Worm (Caenorhabditis elegans) whole organism, L4 larva: ENCODE results near the gene ncx-9.

Experiments
- R02D3.7 ChIP-seq: fragments of 150-350 bp; sonication (generic microtip); optimal IDR thresholded peaks from 3 replicates; lab custom pipeline; 2014; ENCODE audit warnings: missing biosample characterization, missing genetic modification characterization
- Y105C5A.15 ChIP-seq: fragments of 200-800 bp; sonication (Bioruptor generic); IDR thresholded peaks from 2 replicates; pipeline ENCODE4 v1.3.6; 2022; ENCODE audit warnings: missing genetic modification characterization, missing compliant biosample characterization
- ctbp-1 ChIP-seq: fragments of 200-800 bp; sonication (Bioruptor generic); IDR thresholded peaks from 2 replicates; pipeline ENCODE4 v1.3.6; 2022; ENCODE audit warnings: missing genetic modification reagents, missing genetic modification characterization, missing compliant biosample characterization
- daf-16 ChIP-seq, 3 experiments: sonication (generic microtip); optimal IDR thresholded peaks; 2 replicates each; lab custom pipeline; 2016 to 2017; ENCODE audit warnings: missing genetic modification characterization in 3 of 3, missing genetic modification reagents in 3 of 3, mild to moderate bottlenecking in 2 of 3, missing compliant biosample characterization in 2 of 3, missing biosample characterization in 1 of 3, moderate library complexity in 1 of 3
- dmd-6 ChIP-seq: fragments of 200-800 bp; sonication (Bioruptor generic); IDR thresholded peaks from 2 replicates; pipeline ENCODE4 v1.3.6; 2022; ENCODE audit warnings: missing genetic modification reagents, missing genetic modification characterization, missing compliant biosample characterization
- dmd-8 ChIP-seq: fragments of 200-800 bp; sonication (Bioruptor generic); IDR thresholded peaks from 2 replicates; pipeline ENCODE4 v1.3.6; 2022; ENCODE audit warnings: missing genetic modification characterization, missing compliant biosample characterization
- dmd-9 ChIP-seq: fragments of 200-800 bp; sonication (Bioruptor generic); IDR thresholded peaks from 2 replicates; pipeline ENCODE4 v1.3.6; 2022; ENCODE audit warnings: missing genetic modification reagents, missing genetic modification characterization, missing compliant biosample characterization
- egl-27 ChIP-seq: sonication (generic microtip); optimal IDR thresholded peaks from 3 replicates; lab custom pipeline; 2017; ENCODE audit warnings: missing biosample characterization, missing genetic modification reagents, missing genetic modification characterization
- fkh-10 ChIP-seq: fragments of 150-350 bp; optimal IDR thresholded peaks from 2 replicates; lab custom pipeline; 2014; ENCODE audit warnings: missing biosample characterization, missing genetic modification reagents, missing genetic modification characterization
- hif-1 ChIP-seq, 2 experiments: sonication (generic microtip); optimal IDR thresholded peaks; 2 replicates each; lab custom pipeline; 2016 to 2017; ENCODE audit warnings: missing compliant biosample characterization in 2 of 2, missing genetic modification characterization in 2 of 2, missing genetic modification reagents in 2 of 2, missing genotype in 2 of 2, mild to moderate bottlenecking in 1 of 2
- hlh-11 ChIP-seq: fragments of 200-800 bp; sonication (Bioruptor generic); optimal IDR thresholded peaks from 2 replicates; lab custom pipeline; 2018; ENCODE audit warnings: mild to moderate bottlenecking, missing genetic modification characterization, missing compliant biosample characterization
- hlh-30 ChIP-seq: sonication (generic microtip); optimal IDR thresholded peaks from 2 replicates; lab custom pipeline; 2017; ENCODE audit warnings: antibody characterized with exemption, mild to moderate bottlenecking, missing genetic modification characterization, missing compliant biosample characterization; ENCODE audit not compliant: insufficient read depth
- lin-1 ChIP-seq: fragments of 200-800 bp; sonication (Bioruptor generic); IDR thresholded peaks from 2 replicates; pipeline ENCODE4 v1.3.6; 2022; ENCODE audit warnings: missing genetic modification reagents, missing genetic modification characterization, missing compliant biosample characterization
- lin-13 ChIP-seq: fragments of 150-350 bp; optimal IDR thresholded peaks from 2 replicates; lab custom pipeline; 2014; ENCODE audit warnings: missing biosample characterization, missing genetic modification reagents, missing genetic modification characterization
- lin-39 ChIP-seq: fragments of 150-350 bp; optimal IDR thresholded peaks from 2 replicates; lab custom pipeline; 2014; ENCODE audit warnings: missing biosample characterization, missing genetic modification reagents, missing genetic modification characterization
- mdl-1 ChIP-seq, 2 experiments: fragments of 150-350 bp in 1 of 2; sonication (generic microtip) in 1 of 2; optimal IDR thresholded peaks; 2 replicates each; lab custom pipeline; 2014 to 2017; ENCODE audit warnings: missing biosample characterization in 2 of 2, missing genetic modification characterization in 2 of 2
- mdt-29 ChIP-seq: fragments of 200-800 bp; sonication (Bioruptor generic); IDR thresholded peaks from 2 replicates; pipeline ENCODE4 v1.3.6; 2022; ENCODE audit warnings: missing genetic modification reagents, missing genetic modification characterization, missing compliant biosample characterization
- mep-1 ChIP-seq: fragments of 150-350 bp; sonication (generic microtip); optimal IDR thresholded peaks from 3 replicates; lab custom pipeline; 2014; ENCODE audit warnings: missing biosample characterization, missing genetic modification characterization
- mes-2 ChIP-seq: sonication (generic microtip); optimal IDR thresholded peaks from 2 replicates; lab custom pipeline; 2016; ENCODE audit warnings: missing genotype, mild to moderate bottlenecking, missing genetic modification characterization, missing compliant biosample characterization; ENCODE audit not compliant: poor library complexity, severe bottlenecking
- mxl-3 ChIP-seq: fragments of 200-800 bp; sonication (Bioruptor generic); optimal IDR thresholded peaks from 2 replicates; lab custom pipeline; 2018; ENCODE audit warnings: mild to moderate bottlenecking, missing genetic modification characterization, missing compliant biosample characterization
- nhr-111 ChIP-seq: fragments of 200-800 bp; sonication (Bioruptor generic); optimal IDR thresholded peaks from 2 replicates; lab custom pipeline; 2018; ENCODE audit warnings: mild to moderate bottlenecking, missing genetic modification characterization, missing compliant biosample characterization
- nhr-28 ChIP-seq: fragments of 150-350 bp; optimal IDR thresholded peaks from 2 replicates; lab custom pipeline; 2014; ENCODE audit warnings: missing biosample characterization, missing genetic modification characterization
- nhr-6 ChIP-seq: fragments of 150-350 bp; optimal IDR thresholded peaks from 2 replicates; lab custom pipeline; 2014; ENCODE audit warnings: missing biosample characterization, missing genetic modification characterization
- nhr-77 ChIP-seq: fragments of 150-350 bp; optimal IDR thresholded peaks from 2 replicates; lab custom pipeline; 2014; ENCODE audit warnings: missing biosample characterization, missing genetic modification characterization
- php-3 ChIP-seq: fragments of 200-800 bp; sonication (Bioruptor generic); IDR thresholded peaks from 2 replicates; pipeline ENCODE4 v1.3.6; 2022; ENCODE audit warnings: missing genetic modification reagents, missing genetic modification characterization, missing compliant biosample characterization
- pqm-1 ChIP-seq: sonication (generic microtip); optimal IDR thresholded peaks from 2 replicates; lab custom pipeline; 2017; ENCODE audit warnings: missing biosample characterization, missing genetic modification characterization
- snpc-1.2 ChIP-seq: fragments of 200-800 bp; sonication (Bioruptor generic); IDR thresholded peaks from 2 replicates; pipeline ENCODE4 v1.3.6; 2022; ENCODE audit warnings: missing genetic modification reagents, missing genetic modification characterization, missing compliant biosample characterization
- unc-62 ChIP-seq, 3 experiments: fragments of 150-350 bp in 1 of 3; sonication (generic microtip); optimal IDR thresholded peaks in 2 of 3; peaks in 1 of 3; 1 replicate in 1 of 3; 2 replicates in 2 of 3; lab custom pipeline; 2014 to 2017; ENCODE audit warnings: missing biosample characterization in 3 of 3, missing genetic modification characterization in 3 of 3, missing genetic modification reagents in 3 of 3, missing genotype in 1 of 3
- zag-1 ChIP-seq: fragments of 150-350 bp; optimal IDR thresholded peaks from 2 replicates; lab custom pipeline; 2014; ENCODE audit warnings: missing biosample characterization, missing genetic modification characterization
- ztf-11 ChIP-seq: fragments of 150-350 bp; optimal IDR thresholded peaks from 2 replicates; lab custom pipeline; 2014; ENCODE audit warnings: missing biosample characterization, missing genetic modification characterization

Gene ncx-9

DNA sequence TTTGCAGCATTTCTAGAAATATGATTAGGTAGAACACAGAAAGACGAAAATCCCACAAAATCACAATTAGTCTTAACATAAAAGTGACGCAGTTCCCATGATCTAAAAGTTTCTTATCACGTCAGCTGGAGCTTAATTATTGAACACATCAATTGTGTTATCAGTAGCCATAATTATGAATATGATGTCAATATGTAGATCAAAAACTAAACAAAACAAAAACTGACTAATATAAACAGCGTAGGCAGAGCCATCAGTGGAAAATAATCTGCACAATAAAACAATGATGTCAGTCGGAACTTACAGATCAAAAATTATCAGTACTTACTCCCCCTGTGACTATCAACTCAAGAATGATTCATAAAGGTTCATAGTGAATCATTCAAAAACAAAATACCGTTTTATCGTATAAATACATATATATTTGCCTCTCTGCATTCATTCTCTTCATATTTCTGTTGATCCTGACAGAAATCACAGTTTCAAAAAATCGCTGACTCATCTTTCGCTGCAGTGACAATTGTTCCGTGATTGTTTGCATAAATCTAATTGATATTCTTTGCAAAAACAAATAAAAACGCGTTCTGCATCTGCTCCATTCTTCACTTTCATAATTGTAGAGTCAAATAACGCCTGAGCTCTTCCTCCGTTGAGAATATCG lies 17.3 kb upstream of the ncx-9 start, which contains the start of gene srr-6:
TSS of gene srr-6 (plus strand) at position 611 of the 661 bp plus-strand sequence.
- TF ChIP-seq php-3 (peak; percentile 20; the same call in 1 of the 2 replicates), Y105C5A.15 (no peak), daf-16 (GFP tag; optimal IDR thresholded peaks at IDR 0.05; lab: Kevin White, UChicago) (no peak), daf-16 (tag; optimal IDR thresholded peaks at IDR 0.05; lab: Kevin White, UChicago) (peak; percentile 61), mep-1 (tag; lab: Kevin White, UChicago) (no peak), nhr-28 (tag; lab: Kevin White, UChicago) (peak; percentile 53), hlh-11 (tag; lab: Kevin White, UChicago) (peak; percentile 54), mdl-1 (tag; optimal IDR thresholded peaks at IDR 0.05; lab: Kevin White, UChicago) (peak in 1 of 2 experiments; percentile 42), pqm-1 (tag; lab: Kevin White, UChicago) (peak; percentile 68), unc-62 (GFP tag; optimal IDR thresholded peaks at IDR 0.05 in 1 of 2; lab: Kevin White, UChicago) (peak in 1 of 2 experiments; percentile 88), unc-62 (tag; optimal IDR thresholded peaks at IDR 0.05; lab: Kevin White, UChicago) (no peak), fkh-10 (GFP tag; lab: Kevin White, UChicago) (no peak), dmd-6 (GFP tag; lab: Robert Waterston, UW) (peak; percentile 66), nhr-77 (tag; lab: Kevin White, UChicago) (peak; percentile 63), hif-1 (tag; optimal IDR thresholded peaks at IDR 0.05; lab: Kevin White, UChicago) (peak in 1 of 2 experiments; percentile 15)

DNA sequence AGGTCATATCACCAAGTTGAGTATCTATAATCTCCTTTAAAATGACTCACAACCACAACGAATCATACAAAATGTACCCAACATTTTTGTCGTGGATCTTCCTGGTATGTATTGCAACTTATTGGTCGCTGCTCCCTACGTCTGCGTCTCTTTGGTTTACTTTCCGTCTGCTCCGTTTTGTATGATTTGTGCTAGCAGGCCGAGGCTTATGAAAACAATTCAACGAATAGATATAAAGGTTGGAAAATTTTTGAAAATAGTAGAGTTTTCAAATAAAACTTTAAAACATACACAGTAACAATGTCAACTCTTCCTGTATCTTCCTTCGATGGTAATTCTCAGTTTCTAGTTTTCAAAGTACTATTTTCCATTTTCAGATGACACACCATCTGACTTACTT lies 6.3 kb upstream of the ncx-9 start, which contains the start of gene srr-8:
TSS of gene srr-8 (plus strand) at position 301 of the 400 bp plus-strand sequence.
- no peak for TF ChIP-seq php-3
- TF ChIP-seq dmd-6 (GFP tag; lab: Robert Waterston, UW): peak; percentile 9; the same call in 1 of the 2 replicates

DNA sequence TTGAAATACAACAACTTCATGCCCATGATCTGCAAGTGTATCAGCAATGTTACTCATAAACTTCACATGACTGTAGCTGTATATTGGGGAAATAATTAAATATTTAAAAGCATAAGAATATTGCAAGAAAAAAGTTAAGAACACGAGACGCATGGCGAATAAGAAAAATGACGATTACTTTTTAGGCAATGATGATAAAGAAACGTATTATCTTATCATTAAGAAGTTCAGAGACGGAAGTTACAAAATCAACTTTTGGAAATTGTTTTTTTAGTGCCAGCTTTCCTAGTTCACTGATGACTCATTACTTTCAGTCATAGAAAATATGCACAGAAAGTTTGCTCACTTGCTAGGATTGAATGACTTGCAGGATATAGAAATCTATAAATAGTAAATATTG lies 5.4 kb upstream of the ncx-9 start, which contains the start of gene ugt-7:
TSS of gene ugt-7 (minus strand) at position 161 of the 400 bp plus-strand sequence.
- TF ChIP-seq hlh-30 (tag; lab: Kevin White, UChicago) (no peak), dmd-9 (no peak), mxl-3 (GFP tag; lab: Kevin White, UChicago) (no peak), nhr-28 (tag; lab: Kevin White, UChicago) (peak; percentile 42), R02D3.7 (tag; lab: Kevin White, UChicago) (no peak), pqm-1 (tag; lab: Kevin White, UChicago) (peak; percentile 72), nhr-77 (tag; lab: Kevin White, UChicago) (peak; percentile 11), lin-1 (GFP tag; lab: Robert Waterston, UW) (no peak)

DNA sequence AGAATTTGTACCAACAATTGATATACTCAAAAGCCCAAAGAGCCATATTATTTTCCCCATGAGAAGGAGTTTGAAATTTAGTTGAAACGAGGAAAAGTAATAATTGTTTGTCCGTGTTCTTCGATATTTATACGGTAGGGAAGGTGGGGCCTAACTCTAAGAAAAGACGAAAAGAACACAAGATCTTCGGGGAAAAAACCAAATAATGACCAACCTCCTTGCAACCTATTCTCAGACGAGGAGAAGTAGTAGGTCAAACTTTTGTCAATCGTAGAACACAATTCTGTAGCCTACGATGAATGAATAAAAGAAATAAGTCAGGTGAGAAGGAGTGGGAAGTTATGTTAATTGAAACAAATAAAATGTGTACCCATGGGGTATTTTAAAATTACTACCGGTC lies 8.0 kb downstream of the ncx-9 start, which contains the start of gene ncx-8:
TSS of gene ncx-8 (minus strand) at position 101 of the 400 bp plus-strand sequence.
- TF ChIP-seq zag-1: no peak
- TF ChIP-seq nhr-28 (tag; lab: Kevin White, UChicago): no peak
- TF ChIP-seq mes-2 (tag; lab: Kevin White, UChicago): no peak
- no peak for TF ChIP-seq R02D3.7 (tag; lab: Kevin White, UChicago)
- TF ChIP-seq lin-39 (tag; lab: Kevin White, UChicago): no peak
- TF ChIP-seq ctbp-1 (GFP tag; lab: Robert Waterston, UW): no peak
- TF ChIP-seq egl-27 (tag; lab: Kevin White, UChicago): no peak
- TF ChIP-seq nhr-111 (GFP tag; lab: Kevin White, UChicago): no peak
- TF ChIP-seq lin-13 (GFP tag; lab: Kevin White, UChicago): no peak
- no peak for TF ChIP-seq snpc-1.2
- no peak for TF ChIP-seq mdt-29 (GFP tag; lab: Robert Waterston, UW)
- TF ChIP-seq nhr-77 (tag; lab: Kevin White, UChicago): no peak
- no peak for TF ChIP-seq nhr-6 (tag; lab: Kevin White, UChicago)
- TF ChIP-seq ztf-11 (tag; lab: Kevin White, UChicago): no peak

DNA sequence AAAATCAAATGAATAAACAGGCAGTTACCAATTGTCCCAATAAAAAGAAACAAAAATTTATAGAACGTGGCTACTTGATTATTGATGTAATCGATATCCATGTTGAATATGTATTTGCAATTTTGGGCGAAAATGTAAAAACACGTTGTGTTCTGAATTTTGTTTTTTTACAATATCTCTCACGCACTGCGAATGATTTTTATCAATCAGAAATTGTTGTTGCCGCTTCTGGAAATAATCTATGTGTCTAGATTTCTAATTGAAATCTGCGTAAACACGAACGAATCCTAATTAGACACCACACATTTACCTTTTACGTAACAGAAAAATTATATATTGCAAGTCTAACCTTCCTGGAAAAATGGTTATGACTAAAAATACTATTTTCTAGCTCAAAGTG lies 12.0 kb downstream of the ncx-9 start, which contains the start of gene srsx-13:
TSS of gene srsx-13 (minus strand) at position 101 of the 400 bp plus-strand sequence.
- no peak for TF ChIP-seq R02D3.7 (tag; lab: Kevin White, UChicago)
- no peak for TF ChIP-seq dmd-8 (GFP tag; lab: Robert Waterston, UW)
- TF ChIP-seq, all 104 proteins: peak for 0
